In the genomic region with DNA sequence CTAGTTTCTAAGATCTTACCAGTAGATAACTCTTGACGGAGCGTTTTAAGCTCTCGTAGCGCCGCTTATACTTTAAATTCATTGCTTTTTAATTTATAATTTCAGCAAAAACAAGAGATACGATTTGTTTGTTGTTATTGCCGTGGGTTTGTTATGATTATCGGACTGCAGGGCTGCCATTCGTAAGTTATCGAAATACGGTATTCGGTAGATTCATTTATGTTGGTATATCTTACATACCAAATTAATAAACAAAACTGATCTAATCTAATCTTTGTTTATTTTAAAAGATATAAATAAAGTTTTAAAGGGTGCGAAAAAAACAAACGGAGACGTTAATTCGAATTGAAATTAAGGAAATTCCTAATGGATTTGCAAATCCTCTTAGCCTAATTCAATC, we compare ENCODE assay signal across 4 fruit fly cellular contexts.
TF ChIP-seq lines count a peak whose summit lies in the region.

A gene (minus strand): TSS at position 162 of the 400 bp plus-strand sequence.
A gene (plus strand): TSS at position 271 of the 400 bp plus-strand sequence.

- TF ChIP-seq CTCF in whole organism, embryonic (GFP tag; optimal IDR thresholded peaks at IDR 0.05; lab: Kevin White, UChicago) = no peak

TF ChIP-seq in whole organism, adult, 20 proteins besides CTCF, POLR2A, EP300 and RAD21:
- TF ChIP-seq CG7101 (tag; optimal IDR thresholded peaks at IDR 0.05; lab: Kevin White, UChicago) (peak; percentile 12), CG7045 (GFP tag; optimal IDR thresholded peaks at IDR 0.05; lab: Kevin White, UChicago) (no peak), kay (GFP tag; lab: Kevin White, UChicago; ENCODE audit: borderline replicate concordance) (peak; percentile 89), Mnt (GFP tag; optimal IDR thresholded peaks at IDR 0.05; lab: Kevin White, UChicago) (peak; percentile 6), CG33017 (tag; optimal IDR thresholded peaks at IDR 0.05; lab: Kevin White, UChicago) (peak; percentile 32), CG14711 (tag; optimal IDR thresholded peaks at IDR 0.05; lab: Kevin White, UChicago) (peak; percentile 9), CG11617 (GFP tag; optimal IDR thresholded peaks at IDR 0.05; lab: Kevin White, UChicago) (peak; percentile 35), CG5204 (GFP tag; optimal IDR thresholded peaks at IDR 0.05; lab: Kevin White, UChicago) (no peak), cic (GFP tag; optimal IDR thresholded peaks at IDR 0.05; lab: Kevin White, UChicago) (no peak), Crg-1 (GFP tag; optimal IDR thresholded peaks at IDR 0.05; lab: Kevin White, UChicago) (no peak), pad (GFP tag; optimal IDR thresholded peaks at IDR 0.05; lab: Kevin White, UChicago) (no peak), tj (GFP tag; optimal IDR thresholded peaks at IDR 0.05; lab: Kevin White, UChicago) (no peak)
TF ChIP-seq in whole organism, adult: peak in this region for 6.

TF ChIP-seq in whole organism, embryonic, 481 proteins besides CTCF, POLR2A, EP300 and RAD21 (continues in another document):
- TF ChIP-seq Bgb (GFP tag; IDR thresholded peaks at IDR 0.05; lab: Robert Waterston, UW; ENCODE audit: partially characterized antibody) = no peak
- TF ChIP-seq CG11085 (GFP tag; IDR thresholded peaks at IDR 0.05; lab: Robert Waterston, UW) = no peak
- no peak for TF ChIP-seq CG18476 (GFP tag; optimal IDR thresholded peaks at IDR 0.05; lab: Kevin White, UChicago)
- TF ChIP-seq YL-1 (GFP tag; optimal IDR thresholded peaks at IDR 0.05; lab: Kevin White, UChicago) = peak; percentile 38
- TF ChIP-seq CG10267 (tag; optimal IDR thresholded peaks at IDR 0.05; lab: Kevin White, UChicago) = peak; percentile 4
- TF ChIP-seq CG6683 (GFP tag; optimal IDR thresholded peaks at IDR 0.05; lab: Kevin White, UChicago) = no peak
- no peak for TF ChIP-seq Jarid2 (GFP tag; optimal IDR thresholded peaks at IDR 0.05; lab: Kevin White, UChicago)
- no peak for TF ChIP-seq CG2120 (GFP tag; optimal IDR thresholded peaks at IDR 0.05; lab: Kevin White, UChicago)
- no peak for TF ChIP-seq CG32772 (GFP tag; IDR thresholded peaks at IDR 0.05; lab: Robert Waterston, UW)
- no peak for TF ChIP-seq Rx (GFP tag; IDR thresholded peaks at IDR 0.05; lab: Robert Waterston, UW)
- no peak for TF ChIP-seq C15 (GFP tag; IDR thresholded peaks at IDR 0.05; lab: Robert Waterston, UW)
- TF ChIP-seq h (optimal IDR thresholded peaks at IDR 0.05; lab: Kevin White, UChicago) = no peak
- no peak for TF ChIP-seq CG8089 (GFP tag; optimal IDR thresholded peaks at IDR 0.05; lab: Kevin White, UChicago)
- TF ChIP-seq Dip3 (GFP tag; optimal IDR thresholded peaks at IDR 0.05; lab: Kevin White, UChicago) = no peak
- peak; percentile 51 for TF ChIP-seq Fer1 (GFP tag; optimal IDR thresholded peaks at IDR 0.05; lab: Kevin White, UChicago)
- TF ChIP-seq fru (optimal IDR thresholded peaks at IDR 0.05; lab: Kevin White, UChicago) = no peak
- TF ChIP-seq CG2116 (GFP tag; optimal IDR thresholded peaks at IDR 0.05; lab: Kevin White, UChicago) = peak; percentile 98
- no peak for TF ChIP-seq mam (GFP tag; optimal IDR thresholded peaks at IDR 0.05; lab: Kevin White, UChicago)
- TF ChIP-seq Xrp1 (GFP tag; IDR thresholded peaks at IDR 0.05; lab: Robert Waterston, UW) = no peak
- no peak for TF ChIP-seq CG11560 (tag; IDR thresholded peaks at IDR 0.05; lab: Robert Waterston, UW)
- TF ChIP-seq Atf-2 (GFP tag; optimal IDR thresholded peaks at IDR 0.05; lab: Kevin White, UChicago) = no peak
- TF ChIP-seq D (optimal IDR thresholded peaks at IDR 0.05; lab: Kevin White, UChicago) = no peak
- no peak for TF ChIP-seq D (GFP tag; optimal IDR thresholded peaks at IDR 0.05; lab: Kevin White, UChicago)
- no peak for TF ChIP-seq CG12299 (tag; optimal IDR thresholded peaks at IDR 0.05; lab: Kevin White, UChicago)
- peak; percentile 65 for TF ChIP-seq MBD-R2 (GFP tag; IDR thresholded peaks at IDR 0.05; lab: Robert Waterston, UW)
- TF ChIP-seq BEAF-32 (GFP tag; optimal IDR thresholded peaks at IDR 0.05; lab: Kevin White, UChicago) = peak; percentile 29

TF ChIP-seq in whole organism, prepupa, 60 proteins besides CTCF, POLR2A, EP300 and RAD21:
- TF ChIP-seq Eip93F (GFP tag; optimal IDR thresholded peaks at IDR 0.05; lab: Kevin White, UChicago) (peak; percentile 18), fkh (GFP tag; optimal IDR thresholded peaks at IDR 0.05; lab: Kevin White, UChicago) (peak; percentile 82), CG10631 (GFP tag; optimal IDR thresholded peaks at IDR 0.05; lab: Kevin White, UChicago) (no peak)

TF ChIP-seq in whole organism, wandering third instar larva, 38 proteins besides CTCF, POLR2A, EP300 and RAD21:
- TF ChIP-seq Rel (GFP tag; optimal IDR thresholded peaks at IDR 0.05; lab: Kevin White, UChicago) = no peak
- TF ChIP-seq Rel (tag; optimal IDR thresholded peaks at IDR 0.05; lab: Kevin White, UChicago) = peak; percentile 22
- peak; percentile 52 for TF ChIP-seq sage (GFP tag; optimal IDR thresholded peaks at IDR 0.05; lab: Kevin White, UChicago)
- TF ChIP-seq h (GFP tag; optimal IDR thresholded peaks at IDR 0.05; lab: Kevin White, UChicago) = no peak
